Worm (Caenorhabditis elegans) whole organism, late embryonic: ENCODE measurements around the gene ZK662.2.

Experiments
- C38D4.7 ChIP-seq: fragments of 200-800 bp; sonication (Bioruptor generic); optimal IDR thresholded peaks from 2 replicates; lab custom pipeline; 2018; ENCODE audit warnings: mild to moderate bottlenecking, missing genetic modification characterization, moderate library complexity, missing compliant biosample characterization
- K09A11.1 ChIP-seq: sonication (generic microtip); optimal IDR thresholded peaks from 2 replicates; lab custom pipeline; 2017; ENCODE audit warnings: antibody characterized with exemption, mild to moderate bottlenecking, missing genetic modification characterization, missing compliant biosample characterization; ENCODE audit not compliant: insufficient read depth
- T23F11.4 ChIP-seq: fragments of 200-800 bp; sonication (Bioruptor generic); optimal IDR thresholded peaks from 2 replicates; lab custom pipeline; 2018; ENCODE audit warnings: mild to moderate bottlenecking, missing genetic modification characterization, missing compliant biosample characterization
- ama-1 ChIP-seq: fragments of 150-350 bp; optimal IDR thresholded peaks from 2 replicates; lab custom pipeline; 2014
- ceh-19 ChIP-seq: fragments of 200-800 bp; sonication (Bioruptor generic); optimal IDR thresholded peaks from 2 replicates; lab custom pipeline; 2018; ENCODE audit warnings: mild to moderate bottlenecking, missing genetic modification characterization, missing compliant biosample characterization
- ceh-2 ChIP-seq: sonication (generic microtip); optimal IDR thresholded peaks from 2 replicates; lab custom pipeline; 2016; ENCODE audit warnings: missing genotype, missing genetic modification characterization, missing compliant biosample characterization
- ceh-22 ChIP-seq: sonication (generic microtip); optimal IDR thresholded peaks from 2 replicates; lab custom pipeline; 2017; ENCODE audit warnings: missing biosample characterization, missing genetic modification characterization
- ceh-24 ChIP-seq: sonication (generic microtip); optimal IDR thresholded peaks from 2 replicates; lab custom pipeline; 2016; ENCODE audit warnings: mild to moderate bottlenecking, missing genetic modification characterization, missing compliant biosample characterization
- ceh-34 ChIP-seq: sonication (generic microtip); optimal IDR thresholded peaks from 2 replicates; lab custom pipeline; 2016; ENCODE audit warnings: mild to moderate bottlenecking, missing genetic modification characterization, missing compliant biosample characterization
- ceh-45 ChIP-seq: fragments of 200-800 bp; sonication (Bioruptor generic); IDR thresholded peaks from 2 replicates; pipeline ENCODE4 v1.3.6; 2022; ENCODE audit warnings: missing genetic modification reagents, missing genetic modification characterization, missing compliant biosample characterization
- ceh-48 ChIP-seq: sonication (generic microtip); optimal IDR thresholded peaks from 2 replicates; lab custom pipeline; 2016; ENCODE audit warnings: missing genetic modification characterization, inconsistent platforms, missing compliant biosample characterization
- ceh-6 ChIP-seq: fragments of 200-800 bp; sonication (Bioruptor generic); optimal IDR thresholded peaks from 2 replicates; lab custom pipeline; 2018; ENCODE audit warnings: mild to moderate bottlenecking, missing genetic modification characterization, missing compliant biosample characterization
- ceh-9 ChIP-seq: sonication (generic microtip); optimal IDR thresholded peaks from 2 replicates; lab custom pipeline; 2016; ENCODE audit warnings: mild to moderate bottlenecking, missing genetic modification characterization, inconsistent platforms, missing compliant biosample characterization
- che-1 ChIP-seq: sonication (generic microtip); optimal IDR thresholded peaks from 2 replicates; lab custom pipeline; 2016; ENCODE audit warnings: mild to moderate bottlenecking, missing genetic modification characterization, missing compliant biosample characterization
- dmd-4 ChIP-seq: sonication (generic microtip); optimal IDR thresholded peaks from 2 replicates; lab custom pipeline; 2016; ENCODE audit warnings: borderline replicate concordance, missing genetic modification characterization, missing compliant biosample characterization
- elt-4 ChIP-seq: sonication (generic microtip); optimal IDR thresholded peaks from 2 replicates; lab custom pipeline; 2016; ENCODE audit warnings: missing genetic modification characterization, missing compliant biosample characterization
- ets-4 ChIP-seq: sonication (generic microtip); optimal IDR thresholded peaks from 2 replicates; lab custom pipeline; 2016; ENCODE audit warnings: missing genetic modification characterization, missing compliant biosample characterization
- fax-1 ChIP-seq: sonication (generic microtip); optimal IDR thresholded peaks from 2 replicates; lab custom pipeline; 2016; ENCODE audit warnings: missing genotype, missing genetic modification characterization, missing compliant biosample characterization
- fkh-10 ChIP-seq: fragments of 150-350 bp; optimal IDR thresholded peaks from 2 replicates; lab custom pipeline; 2014; ENCODE audit warnings: missing biosample characterization, missing genetic modification reagents, missing genetic modification characterization
- fkh-6 ChIP-seq: sonication (generic microtip); optimal IDR thresholded peaks from 2 replicates; lab custom pipeline; 2016; ENCODE audit warnings: missing genetic modification characterization, missing compliant biosample characterization
- gmeb-2 ChIP-seq: sonication (generic microtip); optimal IDR thresholded peaks from 2 replicates; lab custom pipeline; 2016; ENCODE audit warnings: missing genetic modification characterization, inconsistent platforms, missing compliant biosample characterization
- hlh-13 ChIP-seq: fragments of 200-800 bp; sonication (Bioruptor generic); optimal IDR thresholded peaks from 2 replicates; lab custom pipeline; 2018; ENCODE audit warnings: mild to moderate bottlenecking, missing genetic modification characterization, missing compliant biosample characterization
- hlh-15 ChIP-seq: sonication (generic microtip); optimal IDR thresholded peaks from 2 replicates; lab custom pipeline; 2016; ENCODE audit warnings: missing genetic modification characterization, missing compliant biosample characterization
- hlh-8 ChIP-seq: sonication (generic microtip); optimal IDR thresholded peaks from 2 replicates; lab custom pipeline; 2016; ENCODE audit warnings: missing genotype, missing genetic modification characterization, missing compliant biosample characterization
- lim-6 ChIP-seq: sonication (generic microtip); optimal IDR thresholded peaks from 2 replicates; lab custom pipeline; 2016; ENCODE audit warnings: missing genetic modification characterization, missing compliant biosample characterization
- lin-11 ChIP-seq: fragments of 200-800 bp; sonication (Bioruptor generic); optimal IDR thresholded peaks from 2 replicates; lab custom pipeline; 2018; ENCODE audit warnings: mild to moderate bottlenecking, missing genetic modification characterization, missing compliant biosample characterization
- madf-2 ChIP-seq: sonication (generic microtip); optimal IDR thresholded peaks from 2 replicates; lab custom pipeline; 2017; ENCODE audit warnings: missing genetic modification characterization, missing compliant biosample characterization
- mec-3 ChIP-seq: sonication (generic microtip); optimal IDR thresholded peaks from 2 replicates; lab custom pipeline; 2016; ENCODE audit warnings: borderline replicate concordance, missing genetic modification characterization, missing compliant biosample characterization
- nfya-1 ChIP-seq: sonication (generic microtip); optimal IDR thresholded peaks from 2 replicates; lab custom pipeline; 2017; ENCODE audit warnings: missing genetic modification characterization, mild to moderate bottlenecking, missing compliant biosample characterization, antibody characterized with exemption, moderate library complexity
- nhr-11 ChIP-seq: fragments of 150-350 bp; optimal IDR thresholded peaks from 2 replicates; lab custom pipeline; 2014; ENCODE audit warnings: missing biosample characterization, missing genetic modification characterization
- odd-2 ChIP-seq: sonication (generic microtip); optimal IDR thresholded peaks from 2 replicates; lab custom pipeline; 2017; ENCODE audit warnings: antibody characterized with exemption, mild to moderate bottlenecking, missing genetic modification characterization, missing compliant biosample characterization
- pax-1 ChIP-seq: fragments of 150-350 bp; optimal IDR thresholded peaks from 2 replicates; lab custom pipeline; 2014; ENCODE audit warnings: missing biosample characterization, missing genetic modification characterization
- pha-2 ChIP-seq: sonication (generic microtip); optimal IDR thresholded peaks from 2 replicates; lab custom pipeline; 2017; ENCODE audit warnings: mild to moderate bottlenecking, missing genetic modification characterization, missing compliant biosample characterization
- pha-4 ChIP-seq: fragments of 150-350 bp; optimal IDR thresholded peaks from 2 replicates; lab custom pipeline; 2018; ENCODE audit warnings: missing biosample characterization, missing genetic modification reagents, missing genetic modification characterization
- pqm-1 ChIP-seq: sonication (generic microtip); optimal IDR thresholded peaks from 2 replicates; lab custom pipeline; 2016; ENCODE audit warnings: missing genetic modification characterization, missing compliant biosample characterization
- ref-2 ChIP-seq: sonication (generic microtip); optimal IDR thresholded peaks from 2 replicates; lab custom pipeline; 2016; ENCODE audit warnings: missing genetic modification characterization, missing compliant biosample characterization
- rnt-1 ChIP-seq: sonication (generic microtip); optimal IDR thresholded peaks from 2 replicates; lab custom pipeline; 2016; ENCODE audit warnings: missing genetic modification characterization, missing compliant biosample characterization
- sdc-2 ChIP-seq: sonication (generic microtip); optimal IDR thresholded peaks from 2 replicates; lab custom pipeline; 2016; ENCODE audit warnings: missing genotype, missing genetic modification characterization, missing compliant biosample characterization
- sox-2 ChIP-seq: fragments of 200-800 bp; sonication (Bioruptor generic); IDR thresholded peaks from 2 replicates; pipeline ENCODE4 v1.3.6; 2022; ENCODE audit warnings: missing genetic modification reagents, missing genetic modification characterization, missing compliant biosample characterization
- sox-4 ChIP-seq: sonication (generic microtip); optimal IDR thresholded peaks from 2 replicates; lab custom pipeline; 2017; ENCODE audit warnings: mild to moderate bottlenecking, missing genetic modification characterization, inconsistent platforms, missing compliant biosample characterization
- tbx-2 ChIP-seq: sonication (generic microtip); optimal IDR thresholded peaks from 2 replicates; lab custom pipeline; 2016; ENCODE audit warnings: missing genetic modification characterization, missing compliant biosample characterization
- tbx-7 ChIP-seq: sonication (generic microtip); optimal IDR thresholded peaks from 2 replicates; lab custom pipeline; 2016; ENCODE audit warnings: missing genotype, missing genetic modification characterization, missing compliant biosample characterization
- ttx-3 ChIP-seq: sonication (generic microtip); optimal IDR thresholded peaks from 2 replicates; lab custom pipeline; 2016; ENCODE audit warnings: missing genetic modification reagents, missing genetic modification characterization, missing compliant biosample characterization
- unc-3 ChIP-seq, 2 experiments: fragments of 200-800 bp in 1 of 2; sonication (Bioruptor generic) in 1 of 2; sonication (generic microtip) in 1 of 2; conservative IDR thresholded peaks in 1 of 2; optimal IDR thresholded peaks in 1 of 2; 2 replicates each; pipeline versions ENCODE4 v1.3.6 to Lab custom; 2016 to 2022; ENCODE audit warnings: missing compliant biosample characterization in 2 of 2, missing genetic modification characterization in 2 of 2, missing genetic modification reagents in 1 of 2
- unc-55 ChIP-seq: sonication (generic microtip); optimal IDR thresholded peaks from 2 replicates; lab custom pipeline; 2017; ENCODE audit warnings: missing biosample characterization, missing genetic modification reagents, missing genetic modification characterization
- unc-86 ChIP-seq: sonication (generic microtip); optimal IDR thresholded peaks from 2 replicates; lab custom pipeline; 2016; ENCODE audit warnings: missing genetic modification characterization, missing compliant biosample characterization
- zip-5 ChIP-seq: sonication (generic microtip); optimal IDR thresholded peaks from 2 replicates; lab custom pipeline; 2016; ENCODE audit warnings: missing genetic modification characterization, missing compliant biosample characterization
- ztf-16 ChIP-seq: sonication (generic microtip); optimal IDR thresholded peaks from 2 replicates; lab custom pipeline; 2017; ENCODE audit warnings: missing genetic modification characterization, missing compliant biosample characterization

ZK662.2 gene

ce11 chrX:15707366-15707892 lies 10.9 kb downstream of the ZK662.2 start (continued):
- TF ChIP-seq dmd-4 (no peak), ttx-3 (peak; percentile 47), unc-86 (tag; lab: Kevin White, UChicago) (no peak), tbx-2 (tag; lab: Kevin White, UChicago) (peak; percentile 94), madf-2 (tag; lab: Kevin White, UChicago) (peak; percentile 31), ceh-6 (no peak), unc-3 (GFP tag; conservative IDR thresholded peaks at IDR 0.05; lab: Robert Waterston, UW) (peak; percentile 39; the same call in 1 of the 2 replicates), unc-3 (tag; optimal IDR thresholded peaks at IDR 0.05; lab: Kevin White, UChicago) (no peak), ref-2 (tag; lab: Kevin White, UChicago) (peak; percentile 84), mec-3 (tag; lab: Kevin White, UChicago) (no peak), che-1 (tag; lab: Kevin White, UChicago) (no peak), unc-55 (peak; percentile 63), sox-2 (peak; percentile 52), ceh-34 (tag; lab: Kevin White, UChicago) (peak; percentile 97), pha-4 (no peak), C38D4.7 (GFP tag; lab: Kevin White, UChicago) (no peak), zip-5 (tag; lab: Kevin White, UChicago) (no peak), lin-11 (no peak), sdc-2 (tag; lab: Kevin White, UChicago) (peak; percentile 86), ceh-45 (GFP tag; lab: Robert Waterston, UW) (0 out of 2 replicates have a peak, but pooled peaks have one; percentile 25), ceh-9 (no peak), K09A11.1 (tag; lab: Kevin White, UChicago) (peak; percentile 59), pax-1 (tag; lab: Kevin White, UChicago) (no peak), nfya-1 (tag; lab: Kevin White, UChicago) (peak; percentile 82), nhr-11 (no peak), ceh-24 (no peak), odd-2 (tag; lab: Kevin White, UChicago) (no peak), T23F11.4 (no peak), ceh-2 (peak; percentile 68), tbx-7 (tag; lab: Kevin White, UChicago) (no peak), fkh-10 (GFP tag; lab: Kevin White, UChicago) (no peak), ceh-22 (tag; lab: Kevin White, UChicago) (no peak), ceh-48 (tag; lab: Kevin White, UChicago) (no peak), ama-1 (lab: Kevin White, UChicago) (no peak), ceh-19 (GFP tag; lab: Kevin White, UChicago) (peak; percentile 83), hlh-13 (no peak), pha-2 (peak; percentile 50), fkh-6 (tag; lab: Kevin White, UChicago) (no peak), elt-4 (tag; lab: Kevin White, UChicago) (no peak), sox-4 (tag; lab: Kevin White, UChicago) (no peak), hlh-15 (tag; lab: Kevin White, UChicago) (no peak), pqm-1 (tag; lab: Kevin White, UChicago) (no peak), gmeb-2 (tag; lab: Kevin White, UChicago) (peak; percentile 26), ztf-16 (tag; lab: Kevin White, UChicago) (no peak), ets-4 (tag; lab: Kevin White, UChicago) (peak; percentile 59), lim-6 (tag; lab: Kevin White, UChicago) (no peak), rnt-1 (tag; lab: Kevin White, UChicago) (peak; percentile 90), hlh-8 (tag; lab: Kevin White, UChicago) (no peak), fax-1 (peak; percentile 14)
